Worm (Caenorhabditis elegans) whole organism, L4/young adult: ENCODE data around the gene R04E5.8.

Source experiments
- W03F9.2 ChIP-seq: fragments of 150-350 bp; optimal IDR thresholded peaks from 2 replicates; lab custom pipeline; 2014; ENCODE audit warnings: missing biosample characterization, missing genetic modification characterization
- dao-5 ChIP-seq: sonication (generic microtip); optimal IDR thresholded peaks from 2 replicates; lab custom pipeline; 2016; ENCODE audit warnings: missing genotype, missing genetic modification characterization, moderate library complexity, missing compliant biosample characterization
- him-1 ChIP-seq: sonication (generic microtip); optimal IDR thresholded peaks from 2 replicates; lab custom pipeline; 2016; ENCODE audit warnings: missing genotype, missing genetic modification reagents, missing genetic modification characterization, missing compliant biosample characterization

DNA sequence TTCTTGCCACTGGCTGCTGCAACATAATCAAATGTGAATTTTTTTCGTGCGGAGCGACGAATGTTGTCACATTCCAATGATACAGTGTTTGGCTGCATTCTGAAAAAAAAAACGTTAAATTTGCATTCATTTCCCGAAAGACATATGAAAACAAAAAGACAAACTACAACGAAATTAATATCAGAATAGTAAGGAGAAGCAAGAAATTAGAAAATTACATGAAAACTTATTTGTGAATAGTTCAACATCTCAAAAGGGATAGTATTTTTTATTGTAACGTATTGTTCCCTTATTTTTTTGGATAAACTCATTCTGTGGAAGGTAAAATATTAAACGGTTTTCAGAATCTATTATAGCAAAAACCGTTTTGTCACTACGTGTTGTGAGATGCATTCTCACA is 47.6 kb upstream of the R04E5.8 start, which contains the start of gene sprp-4:
- TF ChIP-seq him-1 (tag; lab: Kevin White, UChicago) (no peak), dao-5 (no peak), W03F9.2 (tag; lab: Kevin White, UChicago) (no peak)
